Fruit fly (Drosophila melanogaster): ENCODE data around the gene CG31735.

DNA sequence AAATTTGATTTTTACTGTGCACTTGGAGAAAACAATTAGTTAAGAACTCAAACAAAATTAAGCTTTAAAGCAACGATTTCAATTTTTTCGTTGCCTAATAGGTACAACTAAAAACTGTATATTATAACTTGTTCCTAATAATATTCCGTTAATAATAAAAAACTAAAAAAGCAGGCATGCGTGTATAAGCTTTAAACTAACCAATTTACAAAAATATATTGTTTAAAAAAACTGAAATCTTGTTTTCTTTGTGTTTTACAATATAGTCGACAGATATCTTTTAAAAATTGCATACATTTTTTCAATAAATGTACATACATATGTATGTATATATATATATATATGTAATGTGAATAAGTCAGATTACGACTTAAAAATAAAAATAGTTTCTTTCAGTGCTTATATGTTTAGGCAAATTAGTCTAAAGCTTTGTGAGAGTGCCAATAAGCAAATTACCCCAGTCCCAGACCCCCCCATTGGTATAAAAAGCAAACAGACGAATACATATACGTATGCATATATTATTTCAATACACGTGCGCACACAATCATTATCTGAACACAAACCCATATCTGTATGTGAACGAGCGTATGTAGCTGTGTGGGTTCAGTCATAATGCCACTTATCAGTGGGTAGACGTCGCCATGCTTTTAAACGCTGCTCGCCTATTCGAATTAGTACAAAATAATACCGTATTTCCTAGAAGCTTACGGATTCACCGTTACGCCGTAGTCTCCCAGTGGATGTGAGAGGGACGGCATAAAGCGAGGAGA, 17.8 kb downstream of the CG31735 start:
- TF ChIP-seq pan (optimal IDR thresholded peaks at IDR 0.05) (no peak), CG8478 (optimal IDR thresholded peaks at IDR 0.05) (no peak), psq (optimal IDR thresholded peaks at IDR 0.05) (no peak), EcR (GFP tag; optimal IDR thresholded peaks at IDR 0.05) (peak in 1 of 2 experiments; percentile 20)

Data from whole organism.